Worm (Caenorhabditis elegans) whole organism, L2 larva: ENCODE measurements around the gene sqt-1.

Experiments used
- lin-11 ChIP-seq: fragments of 150-350 bp; sonication (generic microtip); optimal IDR thresholded peaks from 2 replicates; lab custom pipeline; 2014; ENCODE audit warnings: missing biosample characterization, missing genetic modification characterization, inconsistent platforms, mixed read lengths
- snpc-4 ChIP-seq: fragments of 150-350 bp; optimal IDR thresholded peaks from 2 replicates; lab custom pipeline; 2014; ENCODE audit warnings: missing biosample characterization, missing genetic modification characterization

DNA sequence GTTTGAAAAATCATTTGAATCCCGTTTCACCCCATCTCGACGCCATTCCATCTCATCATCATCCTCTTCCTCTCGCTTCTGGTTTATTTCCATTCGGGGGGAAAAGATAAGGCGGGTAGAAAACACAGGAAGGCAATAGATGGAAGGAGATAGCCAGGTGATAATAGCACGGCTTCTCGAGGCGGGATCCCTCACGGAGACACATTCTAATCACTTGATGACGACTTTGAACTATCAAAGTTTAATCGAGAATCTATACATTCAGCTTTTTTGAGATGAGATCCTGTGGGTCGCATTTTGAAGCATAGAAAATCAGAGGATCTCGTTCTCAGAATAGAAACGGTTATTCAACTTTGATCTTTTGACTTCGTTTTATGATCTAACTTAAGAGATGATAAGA is 34.3 kb upstream of the sqt-1 start, which contains the start of gene C33B4.2:
- TF ChIP-seq snpc-4 (tag; lab: Kevin White, UChicago) (no peak), lin-11 (tag; lab: Kevin White, UChicago) (no peak)
